ENCODE assay signal across 2 fruit fly cellular contexts in genomic region chr3R:30461608-30462243, dm6.
A peak's percentile ranks its signal among the peaks of the same experiment; 100 is the strongest.
TF ChIP-seq lines count a peak whose summit lies in the region.

No protein-coding gene starts in this region.

TF ChIP-seq in whole organism, embryonic, 481 proteins besides CTCF, POLR2A, EP300 and RAD21 (continued from another document and continues in another):
- TF ChIP-seq ranshi (GFP tag; IDR thresholded peaks at IDR 0.05; lab: Robert Waterston, UW) (peak; percentile 31; the same call in 1 of the 2 replicates), CG13424 (tag; optimal IDR thresholded peaks at IDR 0.05; lab: Kevin White, UChicago) (peak; percentile 41), CG7556 (GFP tag; optimal IDR thresholded peaks at IDR 0.05; lab: Kevin White, UChicago) (peak; percentile 2), lola (GFP tag; optimal IDR thresholded peaks at IDR 0.05; lab: Kevin White, UChicago) (peak in 1 of 3 experiments; percentile 31), bcd (GFP tag; optimal IDR thresholded peaks at IDR 0.05; lab: Kevin White, UChicago) (peak; percentile 26), HLH3B (GFP tag; IDR thresholded peaks at IDR 0.05; lab: Robert Waterston, UW) (peak; percentile 41; the same call in 1 of the 2 replicates), unpg (GFP tag; optimal IDR thresholded peaks at IDR 0.05; lab: Kevin White, UChicago) (peak; percentile 47), Oaz (GFP tag; IDR thresholded peaks at IDR 0.05; lab: Robert Waterston, UW) (0 out of 2 replicates have a peak, but pooled peaks have one; percentile 8), Blimp-1 (GFP tag; optimal IDR thresholded peaks at IDR 0.05; lab: Kevin White, UChicago) (peak; percentile 10), tll (GFP tag; optimal IDR thresholded peaks at IDR 0.05; lab: Kevin White, UChicago) (no peak), CG8388 (GFP tag; optimal IDR thresholded peaks at IDR 0.05; lab: Kevin White, UChicago) (peak; percentile 17), HHEX (GFP tag; optimal IDR thresholded peaks at IDR 0.05; lab: Kevin White, UChicago) (peak; percentile 15), CG12659 (GFP tag; optimal IDR thresholded peaks at IDR 0.05; lab: Kevin White, UChicago) (peak; percentile 19), CG6689 (GFP tag; IDR thresholded peaks at IDR 0.05; lab: Robert Waterston, UW) (0 out of 2 replicates have a peak, but pooled peaks have one; percentile 37), CG15696 (tag; optimal IDR thresholded peaks at IDR 0.05; lab: Kevin White, UChicago) (peak; percentile 3), nmo (GFP tag; optimal IDR thresholded peaks at IDR 0.05; lab: Kevin White, UChicago) (peak; percentile 31), pros (GFP tag; optimal IDR thresholded peaks at IDR 0.05; lab: Kevin White, UChicago) (peak; percentile 63), CG11504 (tag; optimal IDR thresholded peaks at IDR 0.05; lab: Kevin White, UChicago) (peak; percentile 59), prd (optimal IDR thresholded peaks at IDR 0.05; lab: Kevin White, UChicago) (no peak), prd (GFP tag; IDR thresholded peaks at IDR 0.05; lab: Robert Waterston, UW) (peak; percentile 60), Hmr (GFP tag; optimal IDR thresholded peaks at IDR 0.05; lab: Kevin White, UChicago) (peak; percentile 4), tgo (GFP tag; IDR thresholded peaks at IDR 0.05; lab: Robert Waterston, UW) (peak; percentile 24; the same call in 1 of the 3 replicates), bigmax (GFP tag; optimal IDR thresholded peaks at IDR 0.05; lab: Kevin White, UChicago) (no peak), grau (tag; optimal IDR thresholded peaks at IDR 0.05; lab: Kevin White, UChicago) (peak; percentile 38), HLH54F (GFP tag; optimal IDR thresholded peaks at IDR 0.05; lab: Kevin White, UChicago) (no peak), row (GFP tag; IDR thresholded peaks at IDR 0.05; lab: Robert Waterston, UW) (peak; percentile 58), dmrt99B (tag; optimal IDR thresholded peaks at IDR 0.05; lab: Kevin White, UChicago) (peak; percentile 68), CG4820 (GFP tag; optimal IDR thresholded peaks at IDR 0.05; lab: Kevin White, UChicago) (peak; percentile 10), Xrp1 (GFP tag; IDR thresholded peaks at IDR 0.05; lab: Robert Waterston, UW) (peak; percentile 39; the same call in 1 of the 2 replicates), CG14441 (GFP tag; IDR thresholded peaks at IDR 0.05; lab: Robert Waterston, UW) (peak; percentile 28; the same call in 1 of the 2 replicates), cg (GFP tag; optimal IDR thresholded peaks at IDR 0.05; lab: Kevin White, UChicago) (no peak), Ptx1 (GFP tag; IDR thresholded peaks at IDR 0.05; lab: Robert Waterston, UW) (peak; percentile 42; the same call in 1 of the 2 replicates), ci (GFP tag; IDR thresholded peaks at IDR 0.05; lab: Robert Waterston, UW) (peak; percentile 70; the same call in 2 of the 3 replicates), vvl (GFP tag; IDR thresholded peaks at IDR 0.05; lab: Robert Waterston, UW) (peak; percentile 27; the same call in 1 of the 2 replicates), Ssrp (tag; optimal IDR thresholded peaks at IDR 0.05; lab: Kevin White, UChicago) (peak; percentile 21), pum (GFP tag; optimal IDR thresholded peaks at IDR 0.05; lab: Kevin White, UChicago) (no peak), dmrt11E (tag; optimal IDR thresholded peaks at IDR 0.05; lab: Kevin White, UChicago) (peak; percentile 32), CG15479 (GFP tag; optimal IDR thresholded peaks at IDR 0.05; lab: Kevin White, UChicago) (peak; percentile 21), CG8924 (tag; optimal IDR thresholded peaks at IDR 0.05; lab: Kevin White, UChicago) (peak; percentile 22), Med (GFP tag; lab: Kevin White, UChicago) (peak; percentile 54), CG5245 (GFP tag; optimal IDR thresholded peaks at IDR 0.05; lab: Kevin White, UChicago) (no peak), bsh (GFP tag; optimal IDR thresholded peaks at IDR 0.05; lab: Kevin White, UChicago) (peak in 1 of 2 experiments; percentile 20), CG1647 (GFP tag; optimal IDR thresholded peaks at IDR 0.05; lab: Kevin White, UChicago) (no peak), so (GFP tag; IDR thresholded peaks at IDR 0.05; lab: Robert Waterston, UW) (no peak; the same call in 2 of the 3 replicates), CG17359 (tag; optimal IDR thresholded peaks at IDR 0.05; lab: Kevin White, UChicago) (peak; percentile 29), CG12219 (GFP tag; optimal IDR thresholded peaks at IDR 0.05; lab: Kevin White, UChicago) (peak; percentile 41), CG8281 (tag; optimal IDR thresholded peaks at IDR 0.05; lab: Kevin White, UChicago) (no peak), CG4328 (GFP tag; optimal IDR thresholded peaks at IDR 0.05; lab: Kevin White, UChicago) (peak; percentile 6), CG7271 (tag; optimal IDR thresholded peaks at IDR 0.05; lab: Kevin White, UChicago) (no peak), CG7839 (tag; optimal IDR thresholded peaks at IDR 0.05; lab: Kevin White, UChicago) (peak; percentile 58), lab (GFP tag; optimal IDR thresholded peaks at IDR 0.05; lab: Kevin White, UChicago) (peak; percentile 51), nom (GFP tag; optimal IDR thresholded peaks at IDR 0.05; lab: Kevin White, UChicago) (peak; percentile 21), CG2120 (GFP tag; optimal IDR thresholded peaks at IDR 0.05; lab: Kevin White, UChicago) (peak; percentile 23), CG13296 (GFP tag; optimal IDR thresholded peaks at IDR 0.05; lab: Kevin White, UChicago) (peak; percentile 23), CG1603 (tag; optimal IDR thresholded peaks at IDR 0.05; lab: Kevin White, UChicago) (peak; percentile 39), CG11696 (GFP tag; IDR thresholded peaks at IDR 0.05; lab: Robert Waterston, UW) (peak; percentile 89), Meics (GFP tag; optimal IDR thresholded peaks at IDR 0.05; lab: Kevin White, UChicago) (peak; percentile 33), CG10431 (GFP tag; optimal IDR thresholded peaks at IDR 0.05; lab: Kevin White, UChicago) (no peak), otp (GFP tag; IDR thresholded peaks at IDR 0.05; lab: Robert Waterston, UW) (0 out of 3 replicates have a peak, but pooled peaks have one; percentile 34), CG10267 (tag; optimal IDR thresholded peaks at IDR 0.05; lab: Kevin White, UChicago) (peak; percentile 30), CG9609 (GFP tag; optimal IDR thresholded peaks at IDR 0.05; lab: Kevin White, UChicago) (no peak), CG17385 (GFP tag; optimal IDR thresholded peaks at IDR 0.05; lab: Kevin White, UChicago) (peak; percentile 35), CG4424 (GFP tag; optimal IDR thresholded peaks at IDR 0.05; lab: Kevin White, UChicago) (peak; percentile 17), CG2199 (GFP tag; IDR thresholded peaks at IDR 0.05; lab: Robert Waterston, UW) (0 out of 3 replicates have a peak, but pooled peaks have one; percentile 45)

TF ChIP-seq in whole organism, prepupa, 60 proteins besides CTCF, POLR2A, EP300 and RAD21 (continued from another document):
- TF ChIP-seq dac (GFP tag; optimal IDR thresholded peaks at IDR 0.05; lab: Kevin White, UChicago) (no peak), acj6 (GFP tag; optimal IDR thresholded peaks at IDR 0.05; lab: Kevin White, UChicago) (peak; percentile 60), Blimp-1 (GFP tag; optimal IDR thresholded peaks at IDR 0.05; lab: Kevin White, UChicago) (no peak), CG3032 (tag; optimal IDR thresholded peaks at IDR 0.05; lab: Kevin White, UChicago) (peak; percentile 52), Eip75B (GFP tag; optimal IDR thresholded peaks at IDR 0.05; lab: Kevin White, UChicago) (peak; percentile 45), fkh (GFP tag; optimal IDR thresholded peaks at IDR 0.05; lab: Kevin White, UChicago) (no peak), Sox14 (GFP tag; optimal IDR thresholded peaks at IDR 0.05; lab: Kevin White, UChicago) (peak; percentile 48), CG6808 (GFP tag; optimal IDR thresholded peaks at IDR 0.05; lab: Kevin White, UChicago) (peak; percentile 65), Gug (GFP tag; IDR thresholded peaks at IDR 0.05; lab: Robert Waterston, UW) (no peak), CG31627 (GFP tag; optimal IDR thresholded peaks at IDR 0.05; lab: Kevin White, UChicago) (peak; percentile 31), CG15336 (GFP tag; IDR thresholded peaks at IDR 0.05; lab: Robert Waterston, UW) (peak; percentile 67), OdsH (GFP tag; optimal IDR thresholded peaks at IDR 0.05; lab: Kevin White, UChicago) (peak; percentile 61), Smox (GFP tag; optimal IDR thresholded peaks at IDR 0.05; lab: Kevin White, UChicago) (no peak), Hr4 (GFP tag; optimal IDR thresholded peaks at IDR 0.05; lab: Kevin White, UChicago) (peak; percentile 54), Eip78C (GFP tag; lab: Kevin White, UChicago) (peak; percentile 92), spab (GFP tag; optimal IDR thresholded peaks at IDR 0.05; lab: Kevin White, UChicago) (peak; percentile 43), CG6792 (GFP tag; optimal IDR thresholded peaks at IDR 0.05; lab: Kevin White, UChicago) (peak; percentile 51), CG10669 (GFP tag; optimal IDR thresholded peaks at IDR 0.05; lab: Kevin White, UChicago) (peak; percentile 61), esn (GFP tag; optimal IDR thresholded peaks at IDR 0.05; lab: Kevin White, UChicago) (peak; percentile 59), ss (GFP tag; optimal IDR thresholded peaks at IDR 0.05; lab: Kevin White, UChicago) (peak; percentile 41 to 65), CG8119 (GFP tag; IDR thresholded peaks at IDR 0.05; lab: Robert Waterston, UW) (peak; percentile 54; the same call in 1 of the 3 replicates), lz (GFP tag; optimal IDR thresholded peaks at IDR 0.05; lab: Kevin White, UChicago) (peak; percentile 24), Ets96B (tag; optimal IDR thresholded peaks at IDR 0.05; lab: Kevin White, UChicago) (peak; percentile 53), CG6276 (GFP tag; optimal IDR thresholded peaks at IDR 0.05; lab: Kevin White, UChicago) (peak; percentile 48), Met (GFP tag; optimal IDR thresholded peaks at IDR 0.05; lab: Kevin White, UChicago) (peak; percentile 59), CG3919 (GFP tag; optimal IDR thresholded peaks at IDR 0.05; lab: Kevin White, UChicago) (peak; percentile 49), CG4318 (GFP tag; optimal IDR thresholded peaks at IDR 0.05; lab: Kevin White, UChicago) (no peak), svp (GFP tag; lab: Kevin White, UChicago) (peak; percentile 98), CG8632 (GFP tag; optimal IDR thresholded peaks at IDR 0.05; lab: Kevin White, UChicago) (peak; percentile 64), CG1621 (tag; optimal IDR thresholded peaks at IDR 0.05; lab: Kevin White, UChicago) (peak; percentile 46), CG6854 (GFP tag; optimal IDR thresholded peaks at IDR 0.05; lab: Kevin White, UChicago) (peak; percentile 88), Eip93F (GFP tag; optimal IDR thresholded peaks at IDR 0.05; lab: Kevin White, UChicago) (no peak), pdm3 (GFP tag; optimal IDR thresholded peaks at IDR 0.05; lab: Kevin White, UChicago) (peak; percentile 58), achi (GFP tag; optimal IDR thresholded peaks at IDR 0.05; lab: Kevin White, UChicago) (peak; percentile 62), Lpt (GFP tag; optimal IDR thresholded peaks at IDR 0.05; lab: Kevin White, UChicago) (peak; percentile 45), CG11294 (GFP tag; IDR thresholded peaks at IDR 0.05; lab: Robert Waterston, UW) (no peak), salr (GFP tag; optimal IDR thresholded peaks at IDR 0.05; lab: Kevin White, UChicago) (peak in 1 of 2 experiments; percentile 29)
